Worm (Caenorhabditis elegans) whole organism, L4/young adult: ENCODE measurements around the gene srh-38.

ENCODE experiments used
- dao-5 ChIP-seq: sonication (generic microtip); optimal IDR thresholded peaks from 2 replicates; lab custom pipeline; 2016; ENCODE audit warnings: missing genotype, missing genetic modification characterization, moderate library complexity, missing compliant biosample characterization
- him-1 ChIP-seq: sonication (generic microtip); optimal IDR thresholded peaks from 2 replicates; lab custom pipeline; 2016; ENCODE audit warnings: missing genotype, missing genetic modification reagents, missing genetic modification characterization, missing compliant biosample characterization

ce11 chrV:2872947-2873346 is 49.5 kb downstream of the srh-38 start:
- TF ChIP-seq him-1 (tag; lab: Kevin White, UChicago) (no peak), dao-5 (tag; lab: Kevin White, UChicago) (no peak)
